Worm (Caenorhabditis elegans) whole organism, L4 larva: Measurements from ENCODE around the gene B0034.2.
A peak's percentile ranks its signal among the peaks of the same experiment; 100 is the strongest.

Experiments used
- ama-1 ChIP-seq: fragments of 150-350 bp; optimal IDR thresholded peaks from 2 replicates; lab custom pipeline; 2014; ENCODE audit warnings: inconsistent platforms, mixed read lengths
- ces-1 ChIP-seq: fragments of 150-350 bp; sonication (generic microtip); optimal IDR thresholded peaks from 4 replicates; lab custom pipeline; 2014; ENCODE audit warnings: missing biosample characterization, missing genetic modification reagents, missing genetic modification characterization
- hif-1 ChIP-seq, 2 experiments: sonication (generic microtip); optimal IDR thresholded peaks; 2 replicates each; lab custom pipeline; 2016 to 2017; ENCODE audit warnings: missing compliant biosample characterization in 2 of 2, missing genetic modification characterization in 2 of 2, missing genetic modification reagents in 2 of 2, missing genotype in 2 of 2, mild to moderate bottlenecking in 1 of 2
- madf-5 ChIP-seq, 2 experiments: fragments of 200-800 bp; sonication (Bioruptor generic); IDR thresholded peaks; 2 replicates each; pipeline ENCODE4 v1.3.6; 2022; ENCODE audit warnings: missing compliant biosample characterization in 2 of 2, missing genetic modification characterization in 2 of 2
- mdl-1 ChIP-seq, 2 experiments: fragments of 150-350 bp in 1 of 2; sonication (generic microtip) in 1 of 2; optimal IDR thresholded peaks; 2 replicates each; lab custom pipeline; 2014 to 2017; ENCODE audit warnings: missing biosample characterization in 2 of 2, missing genetic modification characterization in 2 of 2
- mxl-2 ChIP-seq: fragments of 200-800 bp; sonication (Bioruptor generic); conservative IDR thresholded peaks from 2 replicates; pipeline ENCODE4 v1.3.6; 2022; ENCODE audit warnings: missing genetic modification reagents, missing genetic modification characterization, missing compliant biosample characterization
- nhr-76 ChIP-seq: fragments of 150-350 bp; optimal IDR thresholded peaks from 2 replicates; lab custom pipeline; 2014; ENCODE audit warnings: missing biosample characterization, missing genetic modification characterization
- pha-4 ChIP-seq, 2 experiments: fragments of 150-350 bp in 1 of 2; fragments of 200-800 bp in 1 of 2; sonication (Bioruptor generic) in 1 of 2; IDR thresholded peaks in 1 of 2; optimal IDR thresholded peaks in 1 of 2; 2 replicates each; pipeline versions ENCODE4 v1.3.6 to Lab custom; 2014 to 2022; ENCODE audit warnings: missing genetic modification characterization in 2 of 2, missing genetic modification reagents in 2 of 2, missing biosample characterization in 1 of 2, missing compliant biosample characterization in 1 of 2
- snpc-1.2 ChIP-seq: fragments of 200-800 bp; sonication (Bioruptor generic); IDR thresholded peaks from 2 replicates; pipeline ENCODE4 v1.3.6; 2022; ENCODE audit warnings: missing genetic modification reagents, missing genetic modification characterization, missing compliant biosample characterization
- snpc-4 ChIP-seq: fragments of 150-350 bp; optimal IDR thresholded peaks from 2 replicates; lab custom pipeline; 2014; ENCODE audit warnings: missing biosample characterization, missing genetic modification characterization
- tag-97 ChIP-seq: fragments of 200-800 bp; sonication (Bioruptor generic); IDR thresholded peaks from 2 replicates; pipeline ENCODE4 v1.3.6; 2022; ENCODE audit warnings: missing genetic modification characterization, missing compliant biosample characterization
- unc-62 ChIP-seq, 3 experiments: fragments of 150-350 bp in 1 of 3; sonication (generic microtip); optimal IDR thresholded peaks in 2 of 3; peaks in 1 of 3; 1 replicate in 1 of 3; 2 replicates in 2 of 3; lab custom pipeline; 2014 to 2017; ENCODE audit warnings: missing biosample characterization in 3 of 3, missing genetic modification characterization in 3 of 3, missing genetic modification reagents in 3 of 3, missing genotype in 1 of 3
- zfp-3 ChIP-seq: fragments of 200-800 bp; sonication (Bioruptor generic); conservative IDR thresholded peaks from 2 replicates; pipeline ENCODE4 v1.3.6; 2022; ENCODE audit warnings: missing genetic modification reagents, missing genetic modification characterization, missing compliant biosample characterization

- TF ChIP-seq hif-1 (tag; optimal IDR thresholded peaks at IDR 0.05; lab: Kevin White, UChicago) (no peak), zfp-3 (GFP tag; lab: Robert Waterston, UW) (no peak), snpc-4 (tag; lab: Kevin White, UChicago) (no peak), nhr-76 (no peak), tag-97 (GFP tag; lab: Robert Waterston, UW) (no peak), ces-1 (GFP tag; lab: Kevin White, UChicago) (no peak), mdl-1 (tag; optimal IDR thresholded peaks at IDR 0.05; lab: Kevin White, UChicago) (no peak), pha-4 (GFP tag; IDR thresholded peaks at IDR 0.05; lab: Robert Waterston, UW) (no peak), pha-4 (tag; optimal IDR thresholded peaks at IDR 0.05; lab: Kevin White, UChicago) (no peak), snpc-1.2 (no peak), madf-5 (GFP tag; IDR thresholded peaks at IDR 0.05; lab: Robert Waterston, UW) (no peak), unc-62 (GFP tag; optimal IDR thresholded peaks at IDR 0.05 in 1 of 2; lab: Kevin White, UChicago) (peak in 1 of 2 experiments; percentile 46), unc-62 (tag; optimal IDR thresholded peaks at IDR 0.05; lab: Kevin White, UChicago) (no peak), ama-1 (no peak), mxl-2 (no peak)
Measured at ce11 chrII:5933133-5933532, 11.0 kb downstream of the B0034.2 start.
